Worm (Caenorhabditis elegans): ENCODE results near the gene sru-23.
"Not testable (repeated sequence)": the region's sequence is repeated elsewhere in the genome, so short reads cannot be mapped to it uniquely, and the experiment has no call there.

DNA sequence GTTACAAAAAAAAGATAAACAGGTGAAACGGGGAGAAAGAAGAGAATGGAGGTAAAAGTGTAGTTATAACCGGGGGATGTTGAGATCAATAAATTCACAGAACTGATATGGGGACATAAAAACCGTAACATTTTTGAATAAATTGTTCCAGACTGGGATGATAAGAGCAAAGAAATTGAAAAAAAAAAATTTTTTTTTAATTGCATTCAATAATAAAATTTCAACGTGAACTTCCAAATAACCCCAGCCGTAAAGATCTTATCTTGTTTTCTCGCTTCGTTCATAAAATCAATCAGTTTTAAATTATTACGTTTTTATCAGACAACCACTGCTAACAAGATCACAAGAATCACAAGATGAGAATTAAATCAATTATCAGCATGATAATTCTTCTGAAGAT lies 19.5 kb upstream of the sru-23 start, which contains the start of gene C06C6.7:
- not testable (repeated sequence) for TF ChIP-seq egl-27 (tag; optimal IDR thresholded peaks at IDR 0.05); nhr-71 (tag; optimal IDR thresholded peaks at IDR 0.05); skn-1 (tag; optimal IDR thresholded peaks at IDR 0.05); hpl-2 (GFP tag; optimal IDR thresholded peaks at IDR 0.05); unc-62 (GFP tag; optimal IDR thresholded peaks at IDR 0.05); ceh-82 (tag; optimal IDR thresholded peaks at IDR 0.05); lin-39 (tag; optimal IDR thresholded peaks at IDR 0.05); elt-3 (tag; optimal IDR thresholded peaks at IDR 0.05)

Data from whole organism, L1 larva.